Worm (Caenorhabditis elegans): ENCODE data around the gene R06F6.14.

DNA sequence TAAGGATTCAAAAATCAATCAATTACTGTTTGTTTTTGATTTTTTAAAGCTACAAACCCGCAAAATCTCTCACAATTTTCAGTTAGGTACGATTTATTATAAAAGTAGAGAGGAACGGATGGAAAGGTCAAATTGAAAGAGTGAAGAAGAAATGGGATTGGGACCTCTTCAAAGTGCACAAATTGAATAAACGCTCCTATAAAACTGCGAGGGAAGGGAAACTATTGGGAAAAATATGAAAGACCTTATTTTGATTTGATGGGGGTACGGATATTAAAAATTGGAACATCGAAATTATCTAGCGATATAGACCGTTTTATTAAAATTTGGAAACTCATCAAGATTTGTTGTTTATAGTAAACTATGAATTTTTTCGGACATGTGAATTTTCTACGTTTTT is 42.3 kb upstream of the R06F6.14 start:
- TF ChIP-seq lin-39 (tag; optimal IDR thresholded peaks at IDR 0.05) (no peak), aly-2 (tag; optimal IDR thresholded peaks at IDR 0.05) (no peak), mdl-1 (tag; optimal IDR thresholded peaks at IDR 0.05) (no peak), unc-62 (GFP tag; optimal IDR thresholded peaks at IDR 0.05) (no peak), elt-3 (tag; optimal IDR thresholded peaks at IDR 0.05) (no peak), nhr-10 (tag; optimal IDR thresholded peaks at IDR 0.05) (no peak), R02D3.7 (tag; optimal IDR thresholded peaks at IDR 0.05) (no peak), unc-39 (tag; optimal IDR thresholded peaks at IDR 0.05) (no peak), crh-2 (tag; optimal IDR thresholded peaks at IDR 0.05) (no peak), ztf-11 (tag; optimal IDR thresholded peaks at IDR 0.05) (no peak), egl-27 (tag; optimal IDR thresholded peaks at IDR 0.05) (no peak)

Measured in whole organism, L2 larva.